Worm (Caenorhabditis elegans) whole organism, L2 larva: Measurements from ENCODE around the gene lyst-1.
A peak's percentile ranks its signal among the peaks of the same experiment; 100 is the strongest.

Experiments used
- C34F6.9 ChIP-seq: fragments of 150-350 bp; optimal IDR thresholded peaks from 2 replicates; lab custom pipeline; 2014; ENCODE audit warnings: missing biosample characterization, missing genetic modification characterization
- alr-1 ChIP-seq: fragments of 150-350 bp; optimal IDR thresholded peaks from 2 replicates; lab custom pipeline; 2014; ENCODE audit warnings: missing biosample characterization, missing genetic modification characterization
- egl-27 ChIP-seq: sonication (generic microtip); optimal IDR thresholded peaks from 3 replicates; lab custom pipeline; 2017; ENCODE audit warnings: missing biosample characterization, missing genetic modification reagents, missing genetic modification characterization
- elt-1 ChIP-seq: fragments of 150-350 bp; optimal IDR thresholded peaks from 2 replicates; lab custom pipeline; 2014; ENCODE audit warnings: missing biosample characterization, missing genetic modification characterization
- lin-13 ChIP-seq: fragments of 150-350 bp; optimal IDR thresholded peaks from 2 replicates; lab custom pipeline; 2014; ENCODE audit warnings: missing biosample characterization, missing genetic modification reagents, missing genetic modification characterization
- lin-39 ChIP-seq: fragments of 150-350 bp; optimal IDR thresholded peaks from 2 replicates; lab custom pipeline; 2014; ENCODE audit warnings: missing biosample characterization, missing genetic modification reagents, missing genetic modification characterization
- nhr-237 ChIP-seq: fragments of 150-350 bp; optimal IDR thresholded peaks from 2 replicates; lab custom pipeline; 2014; ENCODE audit warnings: missing biosample characterization, missing genetic modification characterization
- nhr-77 ChIP-seq: fragments of 150-350 bp; optimal IDR thresholded peaks from 2 replicates; lab custom pipeline; 2014; ENCODE audit warnings: missing biosample characterization, missing genetic modification characterization
- unc-62 ChIP-seq: fragments of 150-350 bp; optimal IDR thresholded peaks from 2 replicates; lab custom pipeline; 2014; ENCODE audit warnings: missing biosample characterization, missing genetic modification reagents, missing genetic modification characterization
- zag-1 ChIP-seq: fragments of 150-350 bp; optimal IDR thresholded peaks from 2 replicates; lab custom pipeline; 2014; ENCODE audit warnings: missing biosample characterization, missing genetic modification characterization

ce11 chrX:12184393-12184792 lies 43.4 kb upstream of the lyst-1 start:
- TF ChIP-seq nhr-237 (no peak), alr-1 (tag; lab: Kevin White, UChicago) (no peak), zag-1 (no peak), elt-1 (tag; lab: Kevin White, UChicago) (no peak), lin-39 (no peak), lin-13 (GFP tag; lab: Kevin White, UChicago) (no peak), egl-27 (tag; lab: Kevin White, UChicago) (peak; percentile 19), C34F6.9 (peak; percentile 31), nhr-77 (tag; lab: Kevin White, UChicago) (no peak), unc-62 (GFP tag; lab: Kevin White, UChicago) (no peak)
